Worm (Caenorhabditis elegans) whole organism, L4 larva: Measurements from ENCODE around the gene F23F1.10.

Source experiments
- aly-2 ChIP-seq: sonication (generic microtip); optimal IDR thresholded peaks from 2 replicates; lab custom pipeline; 2018; ENCODE audit warnings: missing biosample characterization, missing genetic modification characterization
- ces-1 ChIP-seq: fragments of 150-350 bp; sonication (generic microtip); optimal IDR thresholded peaks from 4 replicates; lab custom pipeline; 2014; ENCODE audit warnings: missing biosample characterization, missing genetic modification reagents, missing genetic modification characterization
- daf-12 ChIP-seq: fragments of 150-350 bp; optimal IDR thresholded peaks from 2 replicates; lab custom pipeline; 2014; ENCODE audit warnings: missing biosample characterization, missing genetic modification reagents, missing genetic modification characterization
- egl-27 ChIP-seq: sonication (generic microtip); optimal IDR thresholded peaks from 3 replicates; lab custom pipeline; 2017; ENCODE audit warnings: missing biosample characterization, missing genetic modification reagents, missing genetic modification characterization
- fos-1 ChIP-seq: fragments of 150-350 bp; optimal IDR thresholded peaks from 2 replicates; lab custom pipeline; 2014; ENCODE audit warnings: missing biosample characterization, missing genetic modification characterization
- jun-1 ChIP-seq: fragments of 150-350 bp; optimal IDR thresholded peaks from 2 replicates; lab custom pipeline; 2014; ENCODE audit warnings: missing biosample characterization, missing genetic modification reagents, missing genetic modification characterization
- lin-1 ChIP-seq: fragments of 200-800 bp; sonication (Bioruptor generic); IDR thresholded peaks from 2 replicates; pipeline ENCODE4 v1.3.6; 2022; ENCODE audit warnings: missing genetic modification reagents, missing genetic modification characterization, missing compliant biosample characterization
- lin-15B ChIP-seq: fragments of 150-350 bp; sonication (generic microtip); optimal IDR thresholded peaks from 3 replicates; lab custom pipeline; 2014; ENCODE audit warnings: missing biosample characterization, missing genetic modification characterization
- mdl-1 ChIP-seq, 2 experiments: fragments of 150-350 bp in 1 of 2; sonication (generic microtip) in 1 of 2; optimal IDR thresholded peaks; 2 replicates each; lab custom pipeline; 2014 to 2017; ENCODE audit warnings: missing biosample characterization in 2 of 2, missing genetic modification characterization in 2 of 2
- nhr-10 ChIP-seq: fragments of 150-350 bp; optimal IDR thresholded peaks from 2 replicates; lab custom pipeline; 2014; ENCODE audit warnings: missing biosample characterization, missing genetic modification characterization
- nhr-48 ChIP-seq: sonication (generic microtip); optimal IDR thresholded peaks from 2 replicates; lab custom pipeline; 2016; ENCODE audit warnings: mild to moderate bottlenecking, missing genetic modification characterization, missing compliant biosample characterization
- unc-62 ChIP-seq, 3 experiments: fragments of 150-350 bp in 1 of 3; sonication (generic microtip); optimal IDR thresholded peaks in 2 of 3; peaks in 1 of 3; 1 replicate in 1 of 3; 2 replicates in 2 of 3; lab custom pipeline; 2014 to 2017; ENCODE audit warnings: missing biosample characterization in 3 of 3, missing genetic modification characterization in 3 of 3, missing genetic modification reagents in 3 of 3, missing genotype in 1 of 3

ce11 chrII:47280-47679 lies 5.5 kb upstream of the F23F1.10 start, which contains the start of gene C23H3.5:
- TF ChIP-seq fos-1 (tag; lab: Kevin White, UChicago) (no peak), nhr-48 (tag; lab: Kevin White, UChicago) (no peak), lin-1 (GFP tag; lab: Robert Waterston, UW) (no peak), ces-1 (GFP tag; lab: Kevin White, UChicago) (no peak), lin-15B (no peak), mdl-1 (tag; optimal IDR thresholded peaks at IDR 0.05; lab: Kevin White, UChicago) (no peak), jun-1 (tag; lab: Kevin White, UChicago) (no peak), daf-12 (no peak), egl-27 (tag; lab: Kevin White, UChicago) (no peak), nhr-10 (tag; lab: Kevin White, UChicago) (no peak), aly-2 (tag; lab: Kevin White, UChicago) (no peak), unc-62 (GFP tag; optimal IDR thresholded peaks at IDR 0.05 in 1 of 2; lab: Kevin White, UChicago) (no peak), unc-62 (tag; optimal IDR thresholded peaks at IDR 0.05; lab: Kevin White, UChicago) (no peak)
